Fruit fly (Drosophila melanogaster) Kc167 (cell line): ENCODE data around the gene RAF2.

ENCODE experiments used
- Myc ChIP-seq: fragments of >200 bp; optimal IDR thresholded peaks from 2 replicates; lab custom pipeline; 2017; ENCODE audit warnings: missing external identifiers
- Sin3A ChIP-seq: fragments of >200 bp; optimal IDR thresholded peaks from 2 replicates; lab custom pipeline; 2018; ENCODE audit warnings: missing external identifiers
- h ChIP-seq: fragments of >200 bp; optimal IDR thresholded peaks from 3 replicates; lab custom pipeline; 2018; ENCODE audit warnings: missing external identifiers
- insv ChIP-seq: fragments of >200 bp; optimal IDR thresholded peaks from 3 replicates; lab custom pipeline; 2018; ENCODE audit warnings: missing external identifiers
- ttk ChIP-seq: sonication (Bioruptor generic); optimal IDR thresholded peaks from 2 replicates; lab custom pipeline; 2017; ENCODE audit warnings: missing external identifiers

- TF ChIP-seq h (lab: Kevin White, UChicago) (no peak), Sin3A (no peak), insv (lab: Kevin White, UChicago) (no peak), ttk (lab: Kevin White, UChicago) (no peak), Myc (lab: Kevin White, UChicago) (no peak)
Measured at dm6 chr3L:16381184-16381797, 4.8 kb upstream of the RAF2 start, which contains the start of gene Agpat4.
